Worm (Caenorhabditis elegans): ENCODE results near the gene F54A3.6.

The F54A3.6 gene

DNA sequence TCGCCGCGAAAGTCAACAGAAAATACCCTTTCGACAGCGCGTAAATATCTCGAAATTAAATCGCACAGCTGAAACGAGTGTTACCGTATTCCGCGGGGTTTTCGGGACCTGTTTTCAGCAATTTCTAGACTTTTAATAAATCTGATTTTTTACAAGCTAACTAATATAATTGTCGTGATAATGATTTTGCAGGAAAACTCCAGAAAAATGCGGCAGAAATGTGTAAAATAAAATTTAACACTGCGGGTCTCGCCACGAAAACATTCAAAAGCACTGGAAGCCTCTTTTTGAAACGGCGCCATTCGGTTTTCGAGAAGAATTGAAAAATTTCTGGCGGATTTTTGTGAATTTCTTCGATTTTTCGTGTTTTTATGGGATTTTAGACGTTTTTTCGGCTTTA is at the start of gene F54A3.6:
Gene F54A3.6, minus strand, starts transcription at position 42 of the 400 bp plus-strand sequence.
- TF ChIP-seq D2030.7 (GFP tag; IDR thresholded peaks at IDR 0.05) (peak; percentile 52; the same call in 1 of the 2 replicates), madf-8 (GFP tag; conservative IDR thresholded peaks at IDR 0.05) (peak; percentile 30; the same call in 1 of the 2 replicates), F33H1.4 (GFP tag; IDR thresholded peaks at IDR 0.05) (peak; percentile 89), lsl-1 (GFP tag; optimal IDR thresholded peaks at IDR 0.05) (peak; percentile 73), hsf-1 (GFP tag; IDR thresholded peaks at IDR 0.05) (peak; percentile 80), madf-6 (GFP tag; IDR thresholded peaks at IDR 0.05) (peak; percentile 68), mcd-1 (GFP tag; IDR thresholded peaks at IDR 0.05) (0 out of 2 replicates have a peak, but pooled peaks have one; percentile 29), hmg-1.2 (GFP tag; IDR thresholded peaks at IDR 0.05) (peak; percentile 25; the same call in 1 of the 2 replicates), efl-1 (GFP tag; optimal IDR thresholded peaks at IDR 0.05) (peak; percentile 17)

DNA sequence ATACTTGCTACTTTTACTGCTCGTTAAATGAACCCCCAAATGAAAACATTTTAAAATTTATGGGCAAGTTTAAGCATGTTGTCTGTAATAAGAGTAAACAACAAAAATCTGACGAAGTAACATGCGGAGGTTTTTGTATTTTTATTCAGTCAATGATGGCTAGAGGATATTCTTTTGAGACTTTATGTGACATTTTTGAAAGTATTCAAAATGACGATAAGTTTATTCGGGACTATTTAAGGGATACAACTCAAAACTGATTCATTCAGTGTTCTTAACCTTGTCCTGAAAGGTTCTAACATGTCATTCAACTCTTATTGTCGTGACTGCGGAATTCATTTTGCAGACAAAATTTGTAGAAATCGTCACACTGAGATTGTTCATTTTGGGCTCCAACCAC is 47.6 kb upstream of the F54A3.6 start, which contains the start of gene K09F6.11:
Gene K09F6.11, plus strand, starts transcription at position 301 of the 400 bp plus-strand sequence.
- TF ChIP-seq zim-3 (tag; optimal IDR thresholded peaks at IDR 0.05) = no peak
- no peak for TF ChIP-seq lag-1 (GFP tag; IDR thresholded peaks at IDR 0.05)
- TF ChIP-seq madf-8 (GFP tag; conservative IDR thresholded peaks at IDR 0.05) = no peak
- TF ChIP-seq attf-3 (GFP tag; conservative IDR thresholded peaks at IDR 0.05) = no peak
- TF ChIP-seq aptf-3 (GFP tag; IDR thresholded peaks at IDR 0.05) = no peak
- no peak for TF ChIP-seq gei-17 (GFP tag; optimal IDR thresholded peaks at IDR 0.05)
- TF ChIP-seq madf-6 (GFP tag; IDR thresholded peaks at IDR 0.05) = no peak
- no peak for TF ChIP-seq nhr-90 (tag; optimal IDR thresholded peaks at IDR 0.05)
- TF ChIP-seq F10E7.11 (tag; optimal IDR thresholded peaks at IDR 0.05) = no peak
- no peak for TF ChIP-seq F33H1.4 (GFP tag; IDR thresholded peaks at IDR 0.05)
- TF ChIP-seq egl-18 (GFP tag; IDR thresholded peaks at IDR 0.05) = no peak
- no peak for TF ChIP-seq ceh-27 (GFP tag; optimal IDR thresholded peaks at IDR 0.05)
- no peak for TF ChIP-seq repo-1 (tag; optimal IDR thresholded peaks at IDR 0.05)
- TF ChIP-seq F49E8.2 (tag; optimal IDR thresholded peaks at IDR 0.05; ENCODE audit: insufficient read depth) = no peak
- no peak for TF ChIP-seq rec-8 (tag; optimal IDR thresholded peaks at IDR 0.05)
- TF ChIP-seq B0336.3 (GFP tag; IDR thresholded peaks at IDR 0.05) = no peak
- no peak for TF ChIP-seq Y53F4B.3 (GFP tag; IDR thresholded peaks at IDR 0.05)
- no peak for TF ChIP-seq unc-62 (GFP tag; optimal IDR thresholded peaks at IDR 0.05)

DNA sequence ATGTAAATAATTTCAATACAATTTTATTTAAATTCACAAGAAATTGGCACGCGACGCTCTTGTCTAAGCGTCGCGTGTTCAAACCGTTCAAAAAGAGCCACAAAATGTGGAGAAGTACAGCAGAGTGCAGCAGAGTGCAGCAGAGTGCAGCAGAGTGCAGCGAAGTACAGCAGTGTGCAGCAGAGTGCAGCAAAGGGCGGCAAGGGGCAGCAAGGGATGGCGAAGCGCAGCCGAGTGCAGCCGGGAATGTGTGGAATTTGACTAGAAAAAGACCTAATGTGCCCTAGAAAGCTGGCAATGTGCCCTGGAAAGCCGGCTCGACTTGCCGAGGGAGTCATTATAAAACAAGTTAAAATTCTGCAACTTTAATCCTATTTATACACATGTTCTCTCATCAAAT is 47.0 kb upstream of the F54A3.6 start, which contains the start of gene K09F6.6:
Gene K09F6.6, minus strand, starts transcription at position 43 of the 400 bp plus-strand sequence.
- peak; percentile 75 for TF ChIP-seq zfh-2 (GFP tag; conservative IDR thresholded peaks at IDR 0.05)
- peak; percentile 44; the same call in 1 of the 2 replicates for TF ChIP-seq egrh-3 (GFP tag; IDR thresholded peaks at IDR 0.05)
- no peak for TF ChIP-seq egl-18 (GFP tag; IDR thresholded peaks at IDR 0.05)
- no peak for TF ChIP-seq Y79H2A.3 (GFP tag; conservative IDR thresholded peaks at IDR 0.05)

DNA sequence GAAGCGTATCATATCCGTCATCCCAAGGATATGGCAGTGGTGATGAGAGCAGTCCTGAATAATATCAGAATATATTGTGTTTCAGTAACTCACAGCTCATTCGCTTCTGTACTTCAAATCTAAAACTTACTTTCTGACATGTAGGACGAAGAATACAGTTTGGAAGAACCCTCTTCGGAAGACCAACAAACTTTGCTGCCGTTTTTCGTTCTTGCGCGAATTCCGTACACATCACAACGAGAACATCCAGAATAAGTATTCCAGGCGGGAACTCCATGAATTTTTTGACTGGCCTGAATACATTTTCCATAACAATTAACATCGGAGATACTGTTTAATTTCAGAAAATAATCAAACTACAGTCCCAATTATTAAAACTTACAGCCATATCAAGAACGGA is 45.1 kb upstream of the F54A3.6 start, which contains the start of gene K09F6.15:
Gene K09F6.15, minus strand, starts transcription at position 101 of the 400 bp plus-strand sequence.
- TF ChIP-seq egrh-3 (GFP tag; IDR thresholded peaks at IDR 0.05) (no peak), ccch-3 (GFP tag; optimal IDR thresholded peaks at IDR 0.05) (no peak), ceh-100 (GFP tag; IDR thresholded peaks at IDR 0.05) (no peak), let-607 (tag; optimal IDR thresholded peaks at IDR 0.05) (no peak)

DNA sequence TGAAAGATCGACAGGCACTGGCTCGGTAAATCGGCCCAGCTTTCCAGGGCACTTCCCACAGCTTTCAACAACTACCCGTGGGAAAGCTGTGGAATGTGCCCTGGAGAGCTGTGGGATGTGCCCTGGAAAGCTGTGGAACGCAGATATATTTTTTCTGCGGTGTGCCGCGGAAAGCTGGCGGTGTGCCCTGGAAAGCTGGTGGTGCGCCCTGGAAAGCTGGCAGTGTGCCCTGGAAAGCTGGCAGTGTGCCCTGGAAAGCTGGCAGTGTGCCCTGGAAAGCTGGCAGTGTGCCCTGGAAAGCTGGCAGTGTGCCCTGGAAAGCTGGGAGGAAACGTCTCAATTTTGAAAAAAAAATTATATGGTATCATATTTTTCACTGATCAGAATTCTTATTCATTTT is 41.5 kb upstream of the F54A3.6 start:
- TF ChIP-seq B0336.3 (GFP tag; IDR thresholded peaks at IDR 0.05) (0 out of 2 replicates have a peak, but pooled peaks have one; percentile 25), zfh-2 (GFP tag; conservative IDR thresholded peaks at IDR 0.05) (peak; percentile 86), mcd-1 (GFP tag; IDR thresholded peaks at IDR 0.05) (peak; percentile 29; the same call in 1 of the 2 replicates), egrh-3 (GFP tag; IDR thresholded peaks at IDR 0.05) (peak; percentile 67; the same call in 1 of the 2 replicates), K12H6.12 (tag; optimal IDR thresholded peaks at IDR 0.05) (no peak), F22D6.2 (tag; optimal IDR thresholded peaks at IDR 0.05) (no peak), ets-4 (GFP tag; optimal IDR thresholded peaks at IDR 0.05) (no peak), cebp-1 (GFP tag; IDR thresholded peaks at IDR 0.05) (no peak), cebp-1 (tag; optimal IDR thresholded peaks at IDR 0.05) (no peak), pha-4 (tag; optimal IDR thresholded peaks at IDR 0.05) (no peak), die-1 (tag; optimal IDR thresholded peaks at IDR 0.05) (no peak), nhr-90 (tag; optimal IDR thresholded peaks at IDR 0.05) (no peak)

Measured in whole organism, young adult.